Fruit fly (Drosophila melanogaster) whole organism, adult: ENCODE measurements around the gene CG15865.

Experiments
- CG11617 ChIP-seq: fragments of 200-800 bp; sonication (Bioruptor generic); optimal IDR thresholded peaks from 2 replicates; lab custom pipeline; 2017; ENCODE audit warnings: mild to moderate bottlenecking, missing biosample characterization, missing genetic modification reagents, missing genetic modification characterization
- CG12768 ChIP-seq: fragments of 200-800 bp; sonication (Bioruptor generic); optimal IDR thresholded peaks from 2 replicates; lab custom pipeline; 2017; ENCODE audit warnings: missing biosample characterization, missing genetic modification characterization, mild to moderate bottlenecking, moderate library complexity, missing genetic modification reagents
- CG14711 ChIP-seq: fragments of 200-800 bp; sonication (Bioruptor generic); optimal IDR thresholded peaks from 2 replicates; lab custom pipeline; 2018; ENCODE audit warnings: missing biosample characterization, mild to moderate bottlenecking, missing genetic modification characterization, moderate library complexity
- CG1620 ChIP-seq: fragments of 200-800 bp; sonication (Bioruptor generic); optimal IDR thresholded peaks from 2 replicates; lab custom pipeline; 2016; ENCODE audit warnings: missing biosample characterization, missing genetic modification characterization
- CG33017 ChIP-seq: fragments of 200-800 bp; sonication (Bioruptor generic); optimal IDR thresholded peaks from 2 replicates; lab custom pipeline; 2018; ENCODE audit warnings: missing biosample characterization, mild to moderate bottlenecking, missing genetic modification characterization, moderate library complexity
- CG5204 ChIP-seq: fragments of 200-800 bp; sonication (Bioruptor generic); optimal IDR thresholded peaks from 2 replicates; lab custom pipeline; 2016; ENCODE audit warnings: missing biosample characterization, missing genetic modification characterization
- CG7045 ChIP-seq: fragments of 200-800 bp; sonication (Bioruptor generic); optimal IDR thresholded peaks from 2 replicates; lab custom pipeline; 2017; ENCODE audit warnings: missing biosample characterization, mild to moderate bottlenecking, missing genetic modification characterization
- CG7101 ChIP-seq: fragments of 200-800 bp; sonication (Bioruptor generic); optimal IDR thresholded peaks from 2 replicates; lab custom pipeline; 2018; ENCODE audit warnings: missing biosample characterization, mild to moderate bottlenecking, missing genetic modification characterization, moderate library complexity
- Clk ChIP-seq: fragments of 200-800 bp; sonication (Bioruptor generic); optimal IDR thresholded peaks from 2 replicates; lab custom pipeline; 2017; ENCODE audit warnings: missing biosample characterization, missing genetic modification characterization
- Crg-1 ChIP-seq: fragments of 200-800 bp; sonication (Bioruptor generic); optimal IDR thresholded peaks from 2 replicates; lab custom pipeline; 2016; ENCODE audit warnings: missing biosample characterization, missing genetic modification characterization
- Hr96 ChIP-seq: fragments of 200-800 bp; sonication (Bioruptor generic); optimal IDR thresholded peaks from 2 replicates; lab custom pipeline; 2016; ENCODE audit warnings: missing biosample characterization, missing genetic modification characterization
- Mnt ChIP-seq: fragments of 200-800 bp; sonication (Bioruptor generic); optimal IDR thresholded peaks from 2 replicates; lab custom pipeline; 2016; ENCODE audit warnings: missing biosample characterization, mild to moderate bottlenecking, missing genetic modification characterization
- bab1 ChIP-seq: fragments of 200-800 bp; sonication (Bioruptor generic); optimal IDR thresholded peaks from 3 replicates; lab custom pipeline; 2019; ENCODE audit warnings: missing biosample characterization, mild to moderate bottlenecking, missing genetic modification characterization, moderate library complexity
- cic ChIP-seq: fragments of 200-800 bp; sonication (Bioruptor generic); optimal IDR thresholded peaks from 2 replicates; lab custom pipeline; 2017; ENCODE audit warnings: missing biosample characterization, mild to moderate bottlenecking, missing genetic modification characterization, moderate library complexity
- cnc ChIP-seq, 2 experiments: fragments of >200 bp; optimal IDR thresholded peaks; 2 replicates each; lab custom pipeline; 2017
- kay ChIP-seq: fragments of 200-800 bp; sonication (Bioruptor generic); peaks from one replicate; lab custom pipeline; 2016; ENCODE audit warnings: missing biosample characterization, missing genetic modification characterization, borderline replicate concordance
- ovo ChIP-seq: fragments of 200-800 bp; sonication (Bioruptor generic); optimal IDR thresholded peaks from 2 replicates; lab custom pipeline; 2016; ENCODE audit warnings: missing biosample characterization, missing genetic modification characterization
- pad ChIP-seq: fragments of 200-800 bp; sonication (Bioruptor generic); optimal IDR thresholded peaks from 3 replicates; lab custom pipeline; 2017; ENCODE audit warnings: missing biosample characterization, missing genetic modification characterization, mild to moderate bottlenecking, moderate library complexity, missing genetic modification reagents
- tj ChIP-seq: fragments of 200-800 bp; sonication (Bioruptor generic); optimal IDR thresholded peaks from 3 replicates; lab custom pipeline; 2017; ENCODE audit warnings: missing biosample characterization, mild to moderate bottlenecking, missing genetic modification characterization, moderate library complexity
- toe ChIP-seq: fragments of 200-800 bp; sonication (Bioruptor generic); optimal IDR thresholded peaks from 2 replicates; lab custom pipeline; 2016; ENCODE audit warnings: missing biosample characterization, missing genetic modification characterization

CG15865 gene

DNA sequence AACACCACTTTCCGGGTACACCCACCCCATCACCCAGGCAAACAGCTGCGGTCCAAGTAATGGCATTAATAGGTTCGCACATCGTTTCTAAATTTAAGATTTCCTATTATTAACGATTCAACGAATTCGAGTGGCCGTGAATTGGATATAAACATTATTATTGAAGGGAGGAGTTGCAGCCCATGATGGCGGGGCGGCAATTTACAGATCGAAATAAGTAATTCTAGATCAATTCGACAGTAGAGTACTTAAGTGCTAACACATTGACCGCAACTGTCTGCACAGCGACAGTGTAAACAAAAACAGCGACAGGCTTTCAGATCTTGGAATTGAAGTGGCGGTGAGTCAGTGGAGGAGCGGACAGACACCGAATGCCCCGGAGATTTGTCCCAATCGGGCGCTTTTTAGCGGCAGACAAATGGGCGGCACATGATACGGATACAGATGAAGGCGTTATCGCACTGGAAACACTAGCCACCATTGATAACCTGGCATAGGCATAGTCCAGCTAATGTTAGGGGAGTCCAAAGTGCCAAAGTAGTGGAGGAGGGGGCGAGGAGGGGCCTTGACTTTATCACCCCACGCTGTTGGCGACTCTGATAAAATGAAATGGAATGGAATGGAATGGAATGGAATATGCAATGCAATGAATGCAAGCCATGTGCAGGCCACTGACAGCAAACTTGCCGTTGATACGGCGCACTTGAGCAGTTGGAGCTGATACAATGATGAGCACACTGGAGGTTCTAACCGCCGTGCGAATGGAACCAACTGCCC lies 30.9 kb downstream of the CG15865 start:
- TF ChIP-seq CG7101 (tag; lab: Kevin White, UChicago): no peak
- TF ChIP-seq CG5204 (GFP tag; lab: Kevin White, UChicago): peak; percentile 22
- no peak for TF ChIP-seq Crg-1
- no peak for TF ChIP-seq ovo
- peak; percentile 11 for TF ChIP-seq CG11617 (GFP tag; lab: Kevin White, UChicago)
- TF ChIP-seq Clk: no peak
- TF ChIP-seq CG7045 (GFP tag; lab: Kevin White, UChicago): peak; percentile 6
- TF ChIP-seq Mnt (GFP tag; lab: Kevin White, UChicago): peak; percentile 97
- TF ChIP-seq cnc (optimal IDR thresholded peaks at IDR 0.05; lab: Kevin White, UChicago): no peak
- no peak for TF ChIP-seq CG1620
- TF ChIP-seq CG12768 (GFP tag; lab: Kevin White, UChicago): peak; percentile 96
- peak; percentile 39 for TF ChIP-seq tj
- TF ChIP-seq toe (GFP tag; lab: Kevin White, UChicago): peak; percentile 8
- TF ChIP-seq pad: peak; percentile 10
- peak; percentile 1 for TF ChIP-seq CG33017 (tag; lab: Kevin White, UChicago)
- TF ChIP-seq cic (GFP tag; lab: Kevin White, UChicago): peak; percentile 78
- peak; percentile 29 for TF ChIP-seq Hr96 (GFP tag; lab: Kevin White, UChicago)
- no peak for TF ChIP-seq bab1 (GFP tag; lab: Kevin White, UChicago)

DNA sequence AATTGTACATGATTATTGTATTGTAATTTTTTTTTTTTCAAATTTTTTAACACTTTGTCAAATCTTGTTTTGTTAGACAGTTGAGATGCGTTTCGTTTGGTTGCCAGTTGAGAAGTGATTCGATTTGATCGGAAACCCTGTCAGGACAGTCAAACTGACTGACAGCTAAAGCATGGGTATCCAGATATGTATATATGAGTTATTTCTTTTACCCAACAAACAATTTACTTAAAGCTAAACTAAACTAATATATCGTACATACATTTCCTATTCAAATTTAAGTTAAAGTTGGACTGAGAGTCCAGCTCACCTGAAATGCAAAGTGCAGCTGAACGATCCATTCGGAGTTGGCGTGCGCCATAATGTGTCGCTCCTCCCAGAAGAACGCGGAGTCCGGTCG lies 32.1 kb downstream of the CG15865 start, which contains the start of gene CG9777:
CG9777 (minus strand) TSS at position 101 of the 400 bp plus-strand sequence.
- TF ChIP-seq kay: no peak
- no peak for TF ChIP-seq CG12768 (GFP tag; lab: Kevin White, UChicago)
- no peak for TF ChIP-seq CG11617 (GFP tag; lab: Kevin White, UChicago)
- no peak for TF ChIP-seq cic (GFP tag; lab: Kevin White, UChicago)
- no peak for TF ChIP-seq Clk
- no peak for TF ChIP-seq CG14711 (tag; lab: Kevin White, UChicago)
- TF ChIP-seq bab1 (GFP tag; lab: Kevin White, UChicago): no peak
- TF ChIP-seq cnc (optimal IDR thresholded peaks at IDR 0.05; lab: Kevin White, UChicago): no peak
- TF ChIP-seq Hr96 (GFP tag; lab: Kevin White, UChicago): no peak
- TF ChIP-seq CG7045 (GFP tag; lab: Kevin White, UChicago): no peak
- no peak for TF ChIP-seq toe (GFP tag; lab: Kevin White, UChicago)

DNA sequence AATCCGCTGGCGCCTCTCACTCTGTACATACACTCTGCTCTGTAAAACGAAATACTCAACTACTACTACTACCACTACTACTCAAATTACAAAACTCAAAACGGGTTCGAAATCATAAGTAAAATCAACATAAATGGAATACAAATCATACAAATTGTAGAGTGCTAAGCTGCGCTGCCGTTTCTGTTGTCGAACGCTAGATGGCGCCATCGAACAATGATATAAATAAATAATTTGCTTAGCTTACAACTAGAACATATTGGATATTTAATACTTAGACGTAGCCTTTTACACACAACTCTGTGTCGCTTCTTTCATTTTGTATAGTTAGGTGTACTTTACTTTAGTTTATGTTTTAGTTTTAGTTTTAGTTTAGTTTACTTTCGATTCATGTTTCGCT lies 39.7 kb downstream of the CG15865 start:
- TF ChIP-seq CG33017 (tag; lab: Kevin White, UChicago) (no peak), CG5204 (GFP tag; lab: Kevin White, UChicago) (no peak), kay (no peak), Mnt (GFP tag; lab: Kevin White, UChicago) (no peak), CG7101 (tag; lab: Kevin White, UChicago) (no peak), CG14711 (tag; lab: Kevin White, UChicago) (no peak), cnc (optimal IDR thresholded peaks at IDR 0.05; lab: Kevin White, UChicago) (no peak), Crg-1 (no peak), pad (no peak), CG7045 (GFP tag; lab: Kevin White, UChicago) (no peak), CG11617 (GFP tag; lab: Kevin White, UChicago) (no peak), cic (GFP tag; lab: Kevin White, UChicago) (no peak), CG1620 (no peak), toe (GFP tag; lab: Kevin White, UChicago) (no peak), ovo (no peak)

DNA sequence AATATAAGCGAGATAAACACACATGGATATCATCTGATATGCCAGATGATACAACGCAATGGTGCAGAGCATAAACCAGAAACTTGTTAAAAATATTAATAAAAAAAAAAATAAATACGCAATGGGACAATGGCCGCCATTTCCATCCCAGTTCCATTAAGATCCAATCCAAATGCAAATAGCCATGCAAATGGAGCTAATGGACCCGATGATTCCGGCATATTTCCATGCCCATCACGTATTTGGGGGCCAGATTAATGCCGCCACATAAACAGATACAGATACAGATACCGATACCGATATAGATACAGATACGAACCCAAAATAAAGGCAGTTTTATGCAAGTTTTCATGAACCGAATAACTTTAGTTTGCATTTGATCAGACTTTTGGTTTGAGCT lies 40.7 kb downstream of the CG15865 start:
- TF ChIP-seq bab1 (GFP tag; lab: Kevin White, UChicago) (no peak), cic (GFP tag; lab: Kevin White, UChicago) (no peak), Clk (no peak), Crg-1 (no peak), Hr96 (GFP tag; lab: Kevin White, UChicago) (no peak), CG11617 (GFP tag; lab: Kevin White, UChicago) (no peak), ovo (no peak), tj (no peak), CG14711 (tag; lab: Kevin White, UChicago) (no peak), CG33017 (tag; lab: Kevin White, UChicago) (no peak), pad (no peak), CG1620 (no peak), cnc (optimal IDR thresholded peaks at IDR 0.05; lab: Kevin White, UChicago) (no peak)

DNA sequence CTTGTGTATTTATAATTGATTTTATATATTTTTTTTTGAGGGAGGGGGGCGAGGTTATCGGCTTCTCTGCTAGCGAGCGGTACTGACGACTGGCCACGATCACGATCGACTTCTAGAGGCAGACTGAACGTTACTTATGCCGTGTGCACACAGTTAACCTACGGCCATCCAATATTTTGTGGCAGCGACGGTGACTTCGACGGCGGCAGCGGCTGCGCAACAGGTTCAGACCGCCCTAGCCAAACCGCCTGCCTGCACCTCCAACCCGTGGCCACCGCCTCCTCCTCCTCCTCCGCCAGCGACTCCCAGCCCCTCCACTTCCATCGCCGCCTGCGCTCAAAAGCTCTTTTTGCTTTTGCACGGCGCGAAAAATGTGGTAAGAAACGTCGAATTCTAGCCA lies 42.8 kb downstream of the CG15865 start, which contains the start of gene CG9782:
CG9782 (minus strand) TSS at position 128 of the 400 bp plus-strand sequence.
- no peak for TF ChIP-seq CG1620
- TF ChIP-seq Mnt (GFP tag; lab: Kevin White, UChicago): no peak
- TF ChIP-seq bab1 (GFP tag; lab: Kevin White, UChicago): no peak
- TF ChIP-seq toe (GFP tag; lab: Kevin White, UChicago): no peak
- TF ChIP-seq CG11617 (GFP tag; lab: Kevin White, UChicago): no peak
- no peak for TF ChIP-seq CG12768 (GFP tag; lab: Kevin White, UChicago)
- no peak for TF ChIP-seq CG5204 (GFP tag; lab: Kevin White, UChicago)
- no peak for TF ChIP-seq Clk
- no peak for TF ChIP-seq CG14711 (tag; lab: Kevin White, UChicago)
- no peak for TF ChIP-seq tj

DNA sequence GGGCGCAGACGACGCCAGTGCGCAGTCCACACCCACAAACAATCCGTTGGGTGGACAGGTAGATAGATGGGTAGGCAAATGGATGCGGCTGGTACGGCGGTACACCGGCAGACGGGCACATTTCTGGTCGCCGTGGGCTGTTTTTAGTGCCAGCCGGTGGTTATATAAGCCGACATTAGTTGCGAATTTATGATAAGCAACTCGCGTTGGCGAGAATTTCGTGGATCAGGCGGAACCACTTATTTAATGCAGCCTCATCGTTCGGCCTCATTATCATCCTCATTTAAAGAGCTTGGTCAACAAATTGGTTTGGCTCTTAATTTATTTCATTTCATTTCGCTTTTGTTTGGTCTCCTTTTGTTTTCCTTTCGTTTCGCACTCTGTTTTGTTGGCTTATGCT lies 45.5 kb downstream of the CG15865 start:
- TF ChIP-seq CG33017 (tag; lab: Kevin White, UChicago): no peak
- no peak for TF ChIP-seq CG12768 (GFP tag; lab: Kevin White, UChicago)
- TF ChIP-seq CG1620: no peak
- TF ChIP-seq tj: no peak
- TF ChIP-seq ovo: no peak
- TF ChIP-seq kay: no peak
- TF ChIP-seq Mnt (GFP tag; lab: Kevin White, UChicago): no peak
- no peak for TF ChIP-seq toe (GFP tag; lab: Kevin White, UChicago)
- TF ChIP-seq CG5204 (GFP tag; lab: Kevin White, UChicago): no peak
- TF ChIP-seq cnc (optimal IDR thresholded peaks at IDR 0.05; lab: Kevin White, UChicago): no peak
- TF ChIP-seq Clk: no peak
- TF ChIP-seq CG7101 (tag; lab: Kevin White, UChicago): no peak
- no peak for TF ChIP-seq cic (GFP tag; lab: Kevin White, UChicago)
- no peak for TF ChIP-seq CG7045 (GFP tag; lab: Kevin White, UChicago)
- no peak for TF ChIP-seq Crg-1
- TF ChIP-seq bab1 (GFP tag; lab: Kevin White, UChicago): no peak
- no peak for TF ChIP-seq pad
- no peak for TF ChIP-seq CG11617 (GFP tag; lab: Kevin White, UChicago)
- TF ChIP-seq CG14711 (tag; lab: Kevin White, UChicago): no peak
